Worm (Caenorhabditis elegans) whole organism, L2 larva: ENCODE data around the gene ptr-19.
A peak's percentile ranks its signal among the peaks of the same experiment; 100 is the strongest.

ENCODE experiments used
- Y55F3AM.14 ChIP-seq: fragments of 200-800 bp; sonication (Bioruptor generic); optimal IDR thresholded peaks from 2 replicates; lab custom pipeline; 2018; ENCODE audit warnings: mild to moderate bottlenecking, missing genetic modification characterization, missing compliant biosample characterization
- aly-2 ChIP-seq: fragments of 150-350 bp; optimal IDR thresholded peaks from 2 replicates; lab custom pipeline; 2014; ENCODE audit warnings: missing biosample characterization, missing genetic modification characterization
- ama-1 ChIP-seq: fragments of 150-350 bp; optimal IDR thresholded peaks from 2 replicates; lab custom pipeline; 2018; ENCODE audit warnings: inconsistent platforms
- blmp-1 ChIP-seq: sonication (generic microtip); optimal IDR thresholded peaks from 2 replicates; lab custom pipeline; 2017; ENCODE audit warnings: missing genetic modification characterization, mild to moderate bottlenecking, missing compliant biosample characterization, antibody characterized with exemption, moderate library complexity; ENCODE audit not compliant: insufficient read depth
- lsy-2 ChIP-seq, 2 experiments: fragments of 150-350 bp in 1 of 2; sonication (generic microtip) in 1 of 2; optimal IDR thresholded peaks; 2 replicates each; lab custom pipeline; 2014 to 2017; ENCODE audit warnings: missing biosample characterization in 2 of 2, missing genetic modification characterization in 2 of 2
- mab-5 ChIP-seq: fragments of 150-350 bp; optimal IDR thresholded peaks from 2 replicates; lab custom pipeline; 2014; ENCODE audit warnings: missing biosample characterization, missing genetic modification characterization
- nhr-12 ChIP-seq: fragments of 150-350 bp; optimal IDR thresholded peaks from 2 replicates; lab custom pipeline; 2014; ENCODE audit warnings: missing biosample characterization, missing genetic modification characterization
- nhr-21 ChIP-seq: fragments of 150-350 bp; optimal IDR thresholded peaks from 2 replicates; lab custom pipeline; 2014; ENCODE audit warnings: missing biosample characterization, missing genetic modification characterization
- unc-39 ChIP-seq: fragments of 150-350 bp; optimal IDR thresholded peaks from 2 replicates; lab custom pipeline; 2014; ENCODE audit warnings: missing biosample characterization, missing genetic modification characterization
- unc-55 ChIP-seq: fragments of 150-350 bp; sonication (generic microtip); optimal IDR thresholded peaks from 3 replicates; lab custom pipeline; 2014; ENCODE audit warnings: missing biosample characterization, missing genetic modification reagents, missing genetic modification characterization
- unc-62 ChIP-seq: fragments of 150-350 bp; optimal IDR thresholded peaks from 2 replicates; lab custom pipeline; 2014; ENCODE audit warnings: missing biosample characterization, missing genetic modification reagents, missing genetic modification characterization
- ztf-11 ChIP-seq: sonication (generic microtip); optimal IDR thresholded peaks from 2 replicates; lab custom pipeline; 2017; ENCODE audit warnings: missing biosample characterization, missing genetic modification characterization

DNA sequence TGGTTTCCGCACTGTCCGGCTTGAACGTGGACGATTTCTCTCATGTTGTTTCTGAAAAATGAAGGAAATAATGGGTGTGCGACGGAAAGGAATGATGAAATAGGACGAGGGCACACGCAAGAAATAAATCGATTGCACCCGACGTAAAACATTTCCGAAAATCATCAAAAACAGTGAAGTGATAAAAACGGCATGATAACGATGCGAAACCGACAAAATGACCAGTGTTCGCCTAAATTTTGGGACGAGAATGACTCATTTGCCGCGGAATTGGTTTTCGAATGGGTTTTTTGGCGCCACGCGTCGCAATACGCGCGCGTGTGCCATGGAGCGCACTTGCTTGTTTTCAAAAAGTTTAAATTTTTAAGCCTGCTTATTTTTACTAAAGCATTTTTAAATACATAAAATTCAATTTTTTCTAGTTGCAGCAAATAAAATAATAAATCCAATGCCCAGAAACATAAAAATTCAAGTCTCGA, 39.2 kb upstream of the ptr-19 start, which contains the start of the genes tbb-1 and rib-2:
- peak; percentile 76 for TF ChIP-seq ama-1 (lab: Kevin White, UChicago)
- TF ChIP-seq Y55F3AM.14: no peak
- no peak for TF ChIP-seq unc-62 (GFP tag; lab: Kevin White, UChicago)
- TF ChIP-seq nhr-12 (tag; lab: Kevin White, UChicago): no peak
- peak; percentile 45 for TF ChIP-seq blmp-1 (tag; lab: Kevin White, UChicago)
- TF ChIP-seq unc-39 (tag; lab: Kevin White, UChicago): no peak
- no peak for TF ChIP-seq mab-5 (tag; lab: Kevin White, UChicago)
- no peak for TF ChIP-seq ztf-11 (tag; lab: Kevin White, UChicago)
- TF ChIP-seq nhr-21 (tag; lab: Kevin White, UChicago): peak; percentile 48
- TF ChIP-seq unc-55 (GFP tag; lab: Kevin White, UChicago): peak; percentile 83
- peak in 1 of 2 experiments; percentile 82 for TF ChIP-seq lsy-2 (tag; optimal IDR thresholded peaks at IDR 0.05; lab: Kevin White, UChicago)
- TF ChIP-seq aly-2 (tag; lab: Kevin White, UChicago): no peak
